Worm (Caenorhabditis elegans) whole organism, mixed stage, embryonic: ENCODE data around the gene fog-2.

Source experiments
- blmp-1 ChIP-seq: fragments of 150-350 bp; optimal IDR thresholded peaks from 2 replicates; lab custom pipeline; 2014; ENCODE audit warnings: missing biosample characterization, missing genetic modification characterization
- cnd-1 ChIP-seq: fragments of 200-800 bp; sonication (Bioruptor generic); optimal IDR thresholded peaks from 2 replicates; lab custom pipeline; 2018; ENCODE audit warnings: mild to moderate bottlenecking, missing genetic modification characterization, missing compliant biosample characterization
- drap-1 ChIP-seq: fragments of 200-800 bp; sonication (Bioruptor generic); optimal IDR thresholded peaks from 3 replicates; lab custom pipeline; 2018; ENCODE audit warnings: mild to moderate bottlenecking, missing genetic modification characterization, missing compliant biosample characterization
- mep-1 ChIP-seq: fragments of 150-350 bp; optimal IDR thresholded peaks from 2 replicates; lab custom pipeline; 2017; ENCODE audit warnings: missing biosample characterization, missing genetic modification reagents, missing genetic modification characterization, inconsistent platforms
- nhr-28 ChIP-seq: fragments of 150-350 bp; optimal IDR thresholded peaks from 2 replicates; lab custom pipeline; 2014; ENCODE audit warnings: missing biosample characterization, missing genetic modification characterization
- nhr-76 ChIP-seq: sonication (generic microtip); optimal IDR thresholded peaks from 2 replicates; lab custom pipeline; 2017; ENCODE audit warnings: missing biosample characterization, missing genetic modification characterization
- unc-62 ChIP-seq: fragments of 150-350 bp; optimal IDR thresholded peaks from 2 replicates; lab custom pipeline; 2014; ENCODE audit warnings: missing biosample characterization, missing genetic modification reagents, missing genetic modification characterization

DNA sequence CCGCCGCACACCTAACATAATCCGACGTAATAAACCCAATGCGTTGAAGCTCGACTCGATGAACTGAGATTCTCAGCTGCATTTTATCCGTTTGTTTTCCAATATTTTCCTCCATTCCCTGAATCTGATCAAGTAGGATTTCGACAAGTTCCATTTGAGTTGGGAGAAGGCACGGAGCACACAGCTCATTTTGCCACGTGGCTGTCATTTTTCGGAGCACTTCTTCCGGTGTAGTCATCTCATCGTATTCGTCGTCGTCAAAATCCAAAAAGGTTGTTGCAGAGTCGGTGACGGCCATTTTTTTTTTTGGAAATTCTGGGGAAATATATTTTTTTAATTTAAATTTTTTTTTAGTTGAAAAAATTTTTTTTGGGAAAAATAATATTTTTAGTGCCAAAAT, 38.4 kb downstream of the fog-2 start, which contains the start of gene sld-5:
- TF ChIP-seq cnd-1 (tag; lab: Kevin White, UChicago) (no peak), drap-1 (GFP tag; lab: Kevin White, UChicago) (no peak), blmp-1 (no peak), nhr-28 (tag; lab: Kevin White, UChicago) (no peak), unc-62 (GFP tag; lab: Kevin White, UChicago) (no peak), mep-1 (tag; lab: Kevin White, UChicago) (no peak), nhr-76 (tag; lab: Kevin White, UChicago) (no peak)
